Worm (Caenorhabditis elegans): Measurements from ENCODE around the gene B0403.3.

The B0403.3 gene

ce11 chrX:7096349-7096748 lies 33.2 kb upstream of the B0403.3 start, which contains the start of gene C36B7.5:
Gene C36B7.5 (minus strand): TSS chrX:7096449.
- no peak for TF ChIP-seq pha-4 (tag; optimal IDR thresholded peaks at IDR 0.05)
- no peak for TF ChIP-seq sptf-1 (tag; optimal IDR thresholded peaks at IDR 0.05)
- TF ChIP-seq lin-13 (tag; optimal IDR thresholded peaks at IDR 0.05), result no peak
- TF ChIP-seq lin-32 (GFP tag; optimal IDR thresholded peaks at IDR 0.05), result no peak
- no peak for TF ChIP-seq hlh-1 (tag; optimal IDR thresholded peaks at IDR 0.05)
- no peak for TF ChIP-seq zip-8 (tag; optimal IDR thresholded peaks at IDR 0.05)
- TF ChIP-seq nhr-28 (tag; optimal IDR thresholded peaks at IDR 0.05), result no peak
- no peak for TF ChIP-seq mep-1 (tag; optimal IDR thresholded peaks at IDR 0.05)
- TF ChIP-seq tbx-8 (GFP tag; optimal IDR thresholded peaks at IDR 0.05), result no peak
- TF ChIP-seq nhr-2 (tag; optimal IDR thresholded peaks at IDR 0.05), result no peak
- no peak for TF ChIP-seq mls-2 (tag; optimal IDR thresholded peaks at IDR 0.05)
- TF ChIP-seq nhr-76 (tag; optimal IDR thresholded peaks at IDR 0.05), result no peak
- no peak for TF ChIP-seq flh-1 (GFP tag; optimal IDR thresholded peaks at IDR 0.05)
- no peak for TF ChIP-seq unc-120 (tag; optimal IDR thresholded peaks at IDR 0.05; ENCODE audit: poor library complexity, severe bottlenecking)
- TF ChIP-seq snpc-4 (tag; optimal IDR thresholded peaks at IDR 0.05), result no peak
- TF ChIP-seq ces-1 (GFP tag; optimal IDR thresholded peaks at IDR 0.05), result no peak
- no peak for TF ChIP-seq M03D4.4 (tag; optimal IDR thresholded peaks at IDR 0.05)

- TF ChIP-seq nhr-2 (tag; optimal IDR thresholded peaks at IDR 0.05) (no peak), sptf-1 (tag; optimal IDR thresholded peaks at IDR 0.05) (no peak), unc-62 (GFP tag; optimal IDR thresholded peaks at IDR 0.05) (no peak), lin-13 (tag; optimal IDR thresholded peaks at IDR 0.05) (no peak), bed-3 (GFP tag; optimal IDR thresholded peaks at IDR 0.05) (no peak), ceh-43 (GFP tag; optimal IDR thresholded peaks at IDR 0.05) (no peak), nhr-237 (tag; optimal IDR thresholded peaks at IDR 0.05) (no peak), unc-39 (tag; optimal IDR thresholded peaks at IDR 0.05) (no peak), ceh-83 (GFP tag; optimal IDR thresholded peaks at IDR 0.05) (no peak), unc-120 (tag; optimal IDR thresholded peaks at IDR 0.05; ENCODE audit: poor library complexity, severe bottlenecking) (no peak), M03D4.4 (tag; optimal IDR thresholded peaks at IDR 0.05) (no peak)
Measured at ce11 chrX:7085912-7086311, 22.8 kb upstream of the B0403.3 start, which contains the start of gene C36B7.4. Gene C36B7.4 (minus strand): TSS chrX:7086012.

- no peak for TF ChIP-seq ceh-83 (GFP tag; optimal IDR thresholded peaks at IDR 0.05)
- TF ChIP-seq zip-8 (tag; optimal IDR thresholded peaks at IDR 0.05), result no peak
- no peak for TF ChIP-seq hlh-1 (tag; optimal IDR thresholded peaks at IDR 0.05)
- TF ChIP-seq mls-2 (tag; optimal IDR thresholded peaks at IDR 0.05), result no peak
- no peak for TF ChIP-seq ham-2 (GFP tag; optimal IDR thresholded peaks at IDR 0.05)
- no peak for TF ChIP-seq ces-1 (GFP tag; optimal IDR thresholded peaks at IDR 0.05)
- no peak for TF ChIP-seq M03D4.4 (tag; optimal IDR thresholded peaks at IDR 0.05)
- TF ChIP-seq sem-2 (GFP tag; optimal IDR thresholded peaks at IDR 0.05), result no peak
- no peak for TF ChIP-seq lsy-2 (tag; optimal IDR thresholded peaks at IDR 0.05)
- no peak for TF ChIP-seq nhr-12 (tag; optimal IDR thresholded peaks at IDR 0.05)
- no peak for TF ChIP-seq lin-13 (tag; optimal IDR thresholded peaks at IDR 0.05)
- no peak for TF ChIP-seq lin-32 (GFP tag; optimal IDR thresholded peaks at IDR 0.05)
- no peak for TF ChIP-seq drap-1 (GFP tag; optimal IDR thresholded peaks at IDR 0.05)
- TF ChIP-seq sptf-1 (tag; optimal IDR thresholded peaks at IDR 0.05), result no peak
- no peak for TF ChIP-seq mep-1 (tag; optimal IDR thresholded peaks at IDR 0.05)
- TF ChIP-seq bed-3 (GFP tag; optimal IDR thresholded peaks at IDR 0.05), result no peak
- TF ChIP-seq unc-39 (tag; optimal IDR thresholded peaks at IDR 0.05), result no peak
- no peak for TF ChIP-seq elt-1 (tag; optimal IDR thresholded peaks at IDR 0.05; ENCODE audit: borderline replicate concordance, insufficient read depth)
Measured at ce11 chrX:7085067-7085466, 21.9 kb upstream of the B0403.3 start, which contains the start of gene Y1B5A.1. Gene Y1B5A.1 (plus strand): TSS chrX:7085367.

- TF ChIP-seq snpc-4 (tag; optimal IDR thresholded peaks at IDR 0.05) (no peak), unc-120 (tag; optimal IDR thresholded peaks at IDR 0.05; ENCODE audit: poor library complexity, severe bottlenecking) (no peak), unc-39 (tag; optimal IDR thresholded peaks at IDR 0.05) (no peak), unc-62 (GFP tag; optimal IDR thresholded peaks at IDR 0.05) (no peak), blmp-1 (tag; optimal IDR thresholded peaks at IDR 0.05) (no peak), mab-5 (tag; optimal IDR thresholded peaks at IDR 0.05) (no peak), ceh-83 (GFP tag; optimal IDR thresholded peaks at IDR 0.05) (no peak), mls-2 (tag; optimal IDR thresholded peaks at IDR 0.05) (no peak), ztf-11 (tag; optimal IDR thresholded peaks at IDR 0.05) (no peak), M03D4.4 (tag; optimal IDR thresholded peaks at IDR 0.05) (no peak), pha-4 (tag; optimal IDR thresholded peaks at IDR 0.05) (no peak), sem-2 (GFP tag; optimal IDR thresholded peaks at IDR 0.05) (no peak), lsy-2 (tag; optimal IDR thresholded peaks at IDR 0.05) (no peak), ham-2 (GFP tag; optimal IDR thresholded peaks at IDR 0.05) (no peak), mep-1 (tag; optimal IDR thresholded peaks at IDR 0.05) (no peak), lin-32 (GFP tag; optimal IDR thresholded peaks at IDR 0.05) (no peak), elt-1 (tag; optimal IDR thresholded peaks at IDR 0.05; ENCODE audit: borderline replicate concordance, insufficient read depth) (no peak), sptf-1 (tag; optimal IDR thresholded peaks at IDR 0.05) (no peak), tbx-8 (GFP tag; optimal IDR thresholded peaks at IDR 0.05) (no peak), zip-8 (tag; optimal IDR thresholded peaks at IDR 0.05) (no peak)
Measured at ce11 chrX:7076485-7076884, 13.3 kb upstream of the B0403.3 start.

Measured in whole organism, mixed stage, embryonic.